Worm (Caenorhabditis elegans) whole organism, late embryonic: ENCODE results near the gene rpi-2.

ENCODE experiments used
- C38D4.7 ChIP-seq: fragments of 200-800 bp; sonication (Bioruptor generic); optimal IDR thresholded peaks from 2 replicates; lab custom pipeline; 2018; ENCODE audit warnings: mild to moderate bottlenecking, missing genetic modification characterization, moderate library complexity, missing compliant biosample characterization
- F13H6.1 ChIP-seq: sonication (generic microtip); optimal IDR thresholded peaks from 2 replicates; lab custom pipeline; 2016; ENCODE audit warnings: missing genetic modification characterization, missing compliant biosample characterization
- ama-1 ChIP-seq: fragments of 150-350 bp; optimal IDR thresholded peaks from 2 replicates; lab custom pipeline; 2014
- ceh-22 ChIP-seq: sonication (generic microtip); optimal IDR thresholded peaks from 2 replicates; lab custom pipeline; 2017; ENCODE audit warnings: missing biosample characterization, missing genetic modification characterization
- ceh-6 ChIP-seq: fragments of 200-800 bp; sonication (Bioruptor generic); optimal IDR thresholded peaks from 2 replicates; lab custom pipeline; 2018; ENCODE audit warnings: mild to moderate bottlenecking, missing genetic modification characterization, missing compliant biosample characterization
- dve-1 ChIP-seq: sonication (generic microtip); optimal IDR thresholded peaks from 2 replicates; lab custom pipeline; 2017; ENCODE audit warnings: antibody characterized with exemption, mild to moderate bottlenecking, missing genetic modification characterization, missing compliant biosample characterization
- pha-4 ChIP-seq: fragments of 150-350 bp; optimal IDR thresholded peaks from 2 replicates; lab custom pipeline; 2018; ENCODE audit warnings: missing biosample characterization, missing genetic modification reagents, missing genetic modification characterization
- syd-9 ChIP-seq: sonication (generic microtip); optimal IDR thresholded peaks from 2 replicates; lab custom pipeline; 2016; ENCODE audit warnings: mild to moderate bottlenecking, missing genetic modification characterization, moderate library complexity, missing compliant biosample characterization
- ztf-16 ChIP-seq: sonication (generic microtip); optimal IDR thresholded peaks from 2 replicates; lab custom pipeline; 2017; ENCODE audit warnings: missing genetic modification characterization, missing compliant biosample characterization

- TF ChIP-seq ama-1 (lab: Kevin White, UChicago), result no peak
- no peak for TF ChIP-seq dve-1 (tag; lab: Kevin White, UChicago)
- TF ChIP-seq ceh-22, result no peak
- TF ChIP-seq F13H6.1 (tag; lab: Kevin White, UChicago), result no peak
- no peak for TF ChIP-seq ztf-16 (tag; lab: Kevin White, UChicago)
- TF ChIP-seq pha-4, result no peak
- no peak for TF ChIP-seq ceh-6 (GFP tag; lab: Kevin White, UChicago)
- TF ChIP-seq C38D4.7, result no peak
- TF ChIP-seq syd-9 (tag; lab: Kevin White, UChicago), result no peak
Measured at ce11 chrIV:1682066-1682465, 29.0 kb upstream of the rpi-2 start, which contains the start of gene Y41D4B.24.
